Fruit fly (Drosophila melanogaster): Measurements from ENCODE around the gene Ndf.

Ndf gene

DNA sequence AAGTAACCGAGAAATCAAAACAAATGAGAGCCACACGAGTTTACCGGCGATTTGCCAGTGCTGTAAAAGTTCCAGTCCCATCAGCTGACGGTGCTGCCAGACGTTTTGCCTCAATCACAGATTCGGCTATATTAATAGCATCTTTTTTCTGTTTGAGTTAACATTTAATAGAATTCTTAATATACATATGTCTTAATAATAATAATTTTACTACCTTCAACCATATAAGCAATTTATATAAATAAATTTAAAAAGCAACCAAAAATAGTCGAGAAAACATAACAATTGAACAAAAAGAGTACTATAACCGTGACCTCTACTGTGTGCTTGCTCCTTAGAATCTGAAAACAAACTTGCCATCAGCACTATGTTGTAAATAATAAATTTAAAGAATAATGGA lies 49.5 kb upstream of the Ndf start, which contains the start of the genes CG13126 and CG4709 (continued):
- peak; percentile 77; the same call in 2 of the 3 replicates for TF ChIP-seq otp (GFP tag; IDR thresholded peaks at IDR 0.05)
- TF ChIP-seq fd96Cb (tag; optimal IDR thresholded peaks at IDR 0.05) = peak; percentile 91
- TF ChIP-seq CG7928 (GFP tag; optimal IDR thresholded peaks at IDR 0.05) = peak; percentile 46
- peak; percentile 29 for TF ChIP-seq CG17912 (GFP tag; optimal IDR thresholded peaks at IDR 0.05)
- peak; percentile 68; the same call in 1 of the 3 replicates for TF ChIP-seq CG2199 (GFP tag; IDR thresholded peaks at IDR 0.05)
- peak; percentile 66; the same call in 1 of the 2 replicates for TF ChIP-seq CG1024 (GFP tag; IDR thresholded peaks at IDR 0.05)
- TF ChIP-seq Oli (tag; optimal IDR thresholded peaks at IDR 0.05) = peak; percentile 92
- TF ChIP-seq Myb (GFP tag; optimal IDR thresholded peaks at IDR 0.05) = no peak
- TF ChIP-seq pum (GFP tag; optimal IDR thresholded peaks at IDR 0.05) = peak; percentile 40
- TF ChIP-seq CG7745 (tag; optimal IDR thresholded peaks at IDR 0.05) = no peak
- TF ChIP-seq Dad (GFP tag; optimal IDR thresholded peaks at IDR 0.05) = peak; percentile 57
- TF ChIP-seq CG10321 (GFP tag; IDR thresholded peaks at IDR 0.05) = peak; percentile 58
- TF ChIP-seq pho (GFP tag; optimal IDR thresholded peaks at IDR 0.05) = no peak
- TF ChIP-seq CG9609 (GFP tag; optimal IDR thresholded peaks at IDR 0.05) = no peak
- 0 out of 2 replicates have a peak, but pooled peaks have one; percentile 30 for TF ChIP-seq CG17612 (GFP tag; IDR thresholded peaks at IDR 0.05)
- TF ChIP-seq CG15011 (GFP tag; optimal IDR thresholded peaks at IDR 0.05) = peak; percentile 77
- no peak for TF ChIP-seq Hey (tag; optimal IDR thresholded peaks at IDR 0.05)
- peak; percentile 89 for TF ChIP-seq lbe (GFP tag; optimal IDR thresholded peaks at IDR 0.05)
- no peak for TF ChIP-seq CG9876 (GFP tag; optimal IDR thresholded peaks at IDR 0.05)
- peak in 1 of 2 experiments; percentile 94 for TF ChIP-seq Eip74EF (GFP tag; optimal IDR thresholded peaks at IDR 0.05)
- peak; percentile 91 for TF ChIP-seq Sox102F (GFP tag; optimal IDR thresholded peaks at IDR 0.05)
- peak; percentile 30 for TF ChIP-seq CG8944 (GFP tag; optimal IDR thresholded peaks at IDR 0.05)
- TF ChIP-seq Dll (GFP tag; IDR thresholded peaks at IDR 0.05; ENCODE audit: partially characterized antibody) = no peak
- peak; percentile 93 for TF ChIP-seq stc (GFP tag; IDR thresholded peaks at IDR 0.05)
- TF ChIP-seq CkIIα-i1 (GFP tag; IDR thresholded peaks at IDR 0.05) = no peak
- peak; percentile 51 for TF ChIP-seq CG10565 (GFP tag; optimal IDR thresholded peaks at IDR 0.05)
- peak; percentile 71 for TF ChIP-seq CG5180 (GFP tag; optimal IDR thresholded peaks at IDR 0.05)
- TF ChIP-seq Usf (GFP tag; optimal IDR thresholded peaks at IDR 0.05) = peak; percentile 57
- TF ChIP-seq CG10366 (GFP tag; IDR thresholded peaks at IDR 0.05) = peak; percentile 87
- TF ChIP-seq CG18764 (GFP tag; optimal IDR thresholded peaks at IDR 0.05) = peak; percentile 86
- peak; percentile 99 for TF ChIP-seq CG31441 (GFP tag; IDR thresholded peaks at IDR 0.05)
- TF ChIP-seq Dip3 (GFP tag; optimal IDR thresholded peaks at IDR 0.05) = peak; percentile 52
- TF ChIP-seq CG7271 (tag; optimal IDR thresholded peaks at IDR 0.05) = peak; percentile 93
- TF ChIP-seq Spps (tag; optimal IDR thresholded peaks at IDR 0.05) = peak; percentile 95
- TF ChIP-seq CG43689 (GFP tag; IDR thresholded peaks at IDR 0.05) = peak; percentile 61; the same call in 1 of the 2 replicates
- TF ChIP-seq Antp (GFP tag; optimal IDR thresholded peaks at IDR 0.05) = peak; percentile 13
- TF ChIP-seq dysf (GFP tag; IDR thresholded peaks at IDR 0.05) = peak; percentile 92
- TF ChIP-seq ham (GFP tag; IDR thresholded peaks at IDR 0.05) = no peak
- TF ChIP-seq TFAM (GFP tag; optimal IDR thresholded peaks at IDR 0.05) = peak; percentile 43
- TF ChIP-seq CG3726 (GFP tag; IDR thresholded peaks at IDR 0.05) = peak; percentile 81; the same call in 1 of the 3 replicates
- TF ChIP-seq NC2β (GFP tag; optimal IDR thresholded peaks at IDR 0.05) = peak; percentile 9
- TF ChIP-seq h (optimal IDR thresholded peaks at IDR 0.05) = no peak
- peak; percentile 93 for TF ChIP-seq bcd (GFP tag; optimal IDR thresholded peaks at IDR 0.05)
- TF ChIP-seq wdn (GFP tag; IDR thresholded peaks at IDR 0.05) = peak; percentile 71; the same call in 1 of the 2 replicates
- no peak; the same call in 1 of the 2 replicates for TF ChIP-seq Poxn (GFP tag; IDR thresholded peaks at IDR 0.05)
- no peak for TF ChIP-seq ab (GFP tag; optimal IDR thresholded peaks at IDR 0.05)
- peak; percentile 86 for TF ChIP-seq CG14441 (GFP tag; IDR thresholded peaks at IDR 0.05)
- peak; percentile 16 for TF ChIP-seq CG10274 (GFP tag; optimal IDR thresholded peaks at IDR 0.05)
- peak; percentile 91 for TF ChIP-seq sob (GFP tag; IDR thresholded peaks at IDR 0.05)
- no peak for TF ChIP-seq Scr (GFP tag; IDR thresholded peaks at IDR 0.05; ENCODE audit: partially characterized antibody)
- TF ChIP-seq slbo (GFP tag; IDR thresholded peaks at IDR 0.05) = peak; percentile 93
- peak; percentile 81 for TF ChIP-seq twi (tag; optimal IDR thresholded peaks at IDR 0.05)
